Fruit fly (Drosophila melanogaster) whole organism, embryonic: ENCODE results near the gene Cad99C.

Experiments used
- Antp ChIP-seq: fragments of 200-800 bp; sonication (Bioruptor generic); optimal IDR thresholded peaks from 3 replicates; lab custom pipeline; 2016; ENCODE audit warnings: missing biosample characterization, missing genetic modification characterization
- BEAF-32 ChIP-seq: fragments of 200-800 bp; sonication (Bioruptor generic); optimal IDR thresholded peaks from 3 replicates; lab custom pipeline; 2017; ENCODE audit warnings: missing biosample characterization, missing genetic modification characterization, mild to moderate bottlenecking, moderate library complexity, missing genetic modification reagents
- CG1024 ChIP-seq: fragments of 200-800 bp; sonication (Bioruptor generic); IDR thresholded peaks from 2 replicates; pipeline ENCODE4 v1.3.6; 2022; ENCODE audit warnings: missing biosample characterization, missing genetic modification characterization
- CG10431 ChIP-seq: fragments of 200-800 bp; sonication (Bioruptor generic); optimal IDR thresholded peaks from 3 replicates; lab custom pipeline; 2018; ENCODE audit warnings: missing biosample characterization, mild to moderate bottlenecking, missing genetic modification characterization
- CG12104 ChIP-seq: fragments of 200-800 bp; sonication (Bioruptor generic); optimal IDR thresholded peaks from 3 replicates; lab custom pipeline; 2016; ENCODE audit warnings: missing biosample characterization, missing genetic modification characterization
- CG12236 ChIP-seq: fragments of 200-800 bp; sonication (Bioruptor generic); optimal IDR thresholded peaks from 2 replicates; lab custom pipeline; 2016; ENCODE audit warnings: missing biosample characterization, missing genetic modification characterization
- CG12769 ChIP-seq: fragments of 200-800 bp; sonication (Bioruptor generic); optimal IDR thresholded peaks from 2 replicates; lab custom pipeline; 2019; ENCODE audit warnings: missing biosample characterization, mild to moderate bottlenecking, missing genetic modification characterization, moderate library complexity
- CG14667 ChIP-seq: fragments of 200-800 bp; sonication (Bioruptor generic); IDR thresholded peaks from 2 replicates; pipeline ENCODE4 v1.3.6; 2022; ENCODE audit warnings: missing biosample characterization, missing genetic modification characterization
- CG15514 ChIP-seq: fragments of 200-800 bp; sonication (Bioruptor generic); optimal IDR thresholded peaks from 3 replicates; lab custom pipeline; 2017; ENCODE audit warnings: missing biosample characterization, missing genetic modification characterization, mild to moderate bottlenecking, moderate library complexity, missing genetic modification reagents
- CG17328 ChIP-seq: fragments of 200-800 bp; sonication (Bioruptor generic); IDR thresholded peaks from 2 replicates; pipeline ENCODE4 v1.3.6; 2022; ENCODE audit warnings: missing biosample characterization, missing genetic modification characterization
- CG17385 ChIP-seq: fragments of 200-800 bp; sonication (Bioruptor generic); optimal IDR thresholded peaks from 3 replicates; lab custom pipeline; 2018; ENCODE audit warnings: missing biosample characterization, mild to moderate bottlenecking, missing genetic modification characterization
- CG17829 ChIP-seq: fragments of 200-800 bp; optimal IDR thresholded peaks from 2 replicates; lab custom pipeline; 2019; ENCODE audit warnings: missing biosample characterization, mild to moderate bottlenecking, missing genetic modification characterization, moderate library complexity
- CG1792 ChIP-seq: fragments of 200-800 bp; sonication (Bioruptor generic); optimal IDR thresholded peaks from 2 replicates; lab custom pipeline; 2016; ENCODE audit warnings: missing biosample characterization, missing genetic modification characterization
- CG18011 ChIP-seq: fragments of 200-800 bp; sonication (Bioruptor generic); optimal IDR thresholded peaks from 2 replicates; lab custom pipeline; 2017; ENCODE audit warnings: missing biosample characterization, missing genetic modification characterization, mild to moderate bottlenecking, moderate library complexity, missing genotype
- CG3163 ChIP-seq: fragments of 200-800 bp; sonication (Bioruptor generic); optimal IDR thresholded peaks from 3 replicates; lab custom pipeline; 2016; ENCODE audit warnings: missing biosample characterization, missing genetic modification characterization
- CG32767 ChIP-seq: fragments of 200-800 bp; sonication (Bioruptor generic); IDR thresholded peaks from 2 replicates; pipeline ENCODE4 v1.3.6; 2022; ENCODE audit warnings: missing biosample characterization, missing genetic modification characterization
- CG3838 ChIP-seq: fragments of 200-800 bp; sonication (Bioruptor generic); optimal IDR thresholded peaks from 3 replicates; lab custom pipeline; 2016; ENCODE audit warnings: missing biosample characterization, missing genetic modification characterization
- CG3847 ChIP-seq: fragments of 200-800 bp; sonication (Bioruptor generic); IDR thresholded peaks from 2 replicates; pipeline ENCODE4 v1.3.6; 2022; ENCODE audit warnings: missing biosample characterization, missing genetic modification characterization
- CG5953 ChIP-seq: fragments of 200-800 bp; sonication (Bioruptor generic); IDR thresholded peaks from 2 replicates; pipeline ENCODE4 v1.3.6; 2022; ENCODE audit warnings: missing biosample characterization, missing genetic modification characterization
- CG6791 ChIP-seq: fragments of 200-800 bp; sonication (Bioruptor generic); IDR thresholded peaks from 3 replicates; pipeline ENCODE4 v1.3.6; 2022; ENCODE audit warnings: missing biosample characterization, missing genetic modification characterization; ENCODE audit not compliant: partially characterized antibody
- CG9727 ChIP-seq: fragments of 200-800 bp; sonication (Bioruptor generic); optimal IDR thresholded peaks from 3 replicates; lab custom pipeline; 2017; ENCODE audit warnings: missing biosample characterization, mild to moderate bottlenecking, missing genetic modification characterization
- CoRest ChIP-seq: fragments of 200-800 bp; sonication (Bioruptor generic); optimal IDR thresholded peaks from 3 replicates; lab custom pipeline; 2018; ENCODE audit warnings: missing biosample characterization, mild to moderate bottlenecking, missing genetic modification characterization, moderate library complexity
- D19A ChIP-seq: fragments of 200-800 bp; optimal IDR thresholded peaks from 3 replicates; lab custom pipeline; 2019; ENCODE audit warnings: missing biosample characterization, mild to moderate bottlenecking, missing genetic modification characterization, moderate library complexity
- D19B ChIP-seq: fragments of 200-800 bp; sonication (Bioruptor generic); optimal IDR thresholded peaks from 2 replicates; lab custom pipeline; 2017; ENCODE audit warnings: missing biosample characterization, mild to moderate bottlenecking, missing genetic modification characterization
- Dek ChIP-seq: fragments of 200-800 bp; sonication (Bioruptor generic); optimal IDR thresholded peaks from 3 replicates; lab custom pipeline; 2019; ENCODE audit warnings: missing biosample characterization, mild to moderate bottlenecking, missing genetic modification characterization, moderate library complexity
- Dip3 ChIP-seq: fragments of 200-800 bp; sonication (Bioruptor generic); optimal IDR thresholded peaks from 3 replicates; lab custom pipeline; 2016; ENCODE audit warnings: missing biosample characterization, missing genetic modification characterization
- Dref ChIP-seq: fragments of 200-800 bp; sonication (Bioruptor generic); IDR thresholded peaks from 2 replicates; pipeline ENCODE4 v1.3.6; 2022; ENCODE audit warnings: missing biosample characterization, missing genetic modification characterization
- Elba2 ChIP-seq: fragments of 200-800 bp; sonication (Bioruptor generic); optimal IDR thresholded peaks from 3 replicates; lab custom pipeline; 2016; ENCODE audit warnings: missing biosample characterization, missing genetic modification characterization
- HLH3B ChIP-seq: fragments of 200-800 bp; sonication (Bioruptor generic); IDR thresholded peaks from 2 replicates; pipeline ENCODE4 v1.3.6; 2022; ENCODE audit warnings: missing biosample characterization, missing genetic modification characterization
- HLH4C ChIP-seq: fragments of 200-800 bp; sonication (Bioruptor generic); IDR thresholded peaks from 3 replicates; pipeline ENCODE4 v1.3.6; 2022; ENCODE audit warnings: missing biosample characterization, missing genetic modification characterization; ENCODE audit not compliant: partially characterized antibody
- Med ChIP-seq: fragments of 200-800 bp; sonication (Bioruptor generic); peaks from one replicate; lab custom pipeline; 2016; ENCODE audit warnings: missing biosample characterization, missing genetic modification characterization, mild to moderate bottlenecking, inconsistent platforms, moderate library complexity
- Mrtf ChIP-seq: fragments of 200-800 bp; sonication (Bioruptor generic); IDR thresholded peaks from 3 replicates; pipeline ENCODE4 v1.3.6; 2022; ENCODE audit warnings: missing biosample characterization, missing genetic modification characterization
- NK7.1 ChIP-seq: fragments of 200-800 bp; sonication (Bioruptor generic); optimal IDR thresholded peaks from 3 replicates; lab custom pipeline; 2016; ENCODE audit warnings: missing biosample characterization, missing genetic modification characterization
- Opbp ChIP-seq: fragments of 200-800 bp; sonication (Bioruptor generic); IDR thresholded peaks from 3 replicates; pipeline ENCODE4 v1.3.6; 2022; ENCODE audit warnings: missing biosample characterization, missing genetic modification characterization; ENCODE audit not compliant: partially characterized antibody
- PHDP ChIP-seq: fragments of 200-800 bp; sonication (Bioruptor generic); optimal IDR thresholded peaks from 3 replicates; lab custom pipeline; 2018; ENCODE audit warnings: missing biosample characterization, mild to moderate bottlenecking, missing genetic modification characterization, moderate library complexity
- Pdp1 ChIP-seq, 2 experiments: fragments of 200-800 bp; sonication (Bioruptor generic); optimal IDR thresholded peaks; 3 replicates each; lab custom pipeline; 2016; ENCODE audit warnings: missing biosample characterization in 2 of 2, missing genetic modification characterization in 2 of 2, mild to moderate bottlenecking in 1 of 2, moderate library complexity in 1 of 2
- Rfx ChIP-seq: fragments of 200-800 bp; sonication (Bioruptor generic); IDR thresholded peaks from 2 replicates; pipeline ENCODE4 v1.3.6; 2022; ENCODE audit warnings: missing biosample characterization, missing genetic modification characterization
- YL-1 ChIP-seq: fragments of 200-800 bp; sonication (Bioruptor generic); optimal IDR thresholded peaks from 3 replicates; lab custom pipeline; 2017; ENCODE audit warnings: missing biosample characterization, mild to moderate bottlenecking, missing genetic modification characterization
- cas ChIP-seq: fragments of 200-800 bp; sonication (Bioruptor generic); IDR thresholded peaks from 2 replicates; pipeline ENCODE4 v1.3.6; 2022; ENCODE audit warnings: missing biosample characterization, missing genetic modification characterization
- crc ChIP-seq: fragments of 200-800 bp; sonication (Bioruptor generic); optimal IDR thresholded peaks from 2 replicates; lab custom pipeline; 2016; ENCODE audit warnings: missing biosample characterization, missing genetic modification characterization
- emc ChIP-seq: fragments of 200-800 bp; sonication (Bioruptor generic); optimal IDR thresholded peaks from 2 replicates; lab custom pipeline; 2016; ENCODE audit warnings: missing biosample characterization, missing genetic modification characterization
- ewg ChIP-seq: fragments of 200-800 bp; sonication (Bioruptor generic); optimal IDR thresholded peaks from 3 replicates; lab custom pipeline; 2017; ENCODE audit warnings: mild to moderate bottlenecking, missing biosample characterization, missing genetic modification reagents, missing genetic modification characterization
- eyg ChIP-seq: fragments of 200-800 bp; sonication (Bioruptor generic); optimal IDR thresholded peaks from 3 replicates; lab custom pipeline; 2016; ENCODE audit warnings: missing biosample characterization, missing genetic modification characterization
- gsb ChIP-seq: fragments of 200-800 bp; sonication (Bioruptor generic); IDR thresholded peaks from 2 replicates; pipeline ENCODE4 v1.3.6; 2022; ENCODE audit warnings: missing biosample characterization, missing genetic modification characterization
- inv ChIP-seq: fragments of 200-800 bp; sonication (Bioruptor generic); IDR thresholded peaks from 2 replicates; pipeline ENCODE4 v1.3.6; 2022; ENCODE audit warnings: missing biosample characterization, missing genetic modification characterization; ENCODE audit not compliant: partially characterized antibody
- ken ChIP-seq: fragments of 200-800 bp; sonication (Bioruptor generic); IDR thresholded peaks from 3 replicates; pipeline ENCODE4 v1.3.6; 2022; ENCODE audit warnings: missing biosample characterization, missing genetic modification characterization
- p53 ChIP-seq: fragments of 200-800 bp; sonication (Bioruptor generic); optimal IDR thresholded peaks from 2 replicates; lab custom pipeline; 2016; ENCODE audit warnings: missing biosample characterization, missing genetic modification characterization
- shn ChIP-seq: fragments of 200-800 bp; sonication (Bioruptor generic); optimal IDR thresholded peaks from 3 replicates; lab custom pipeline; 2016; ENCODE audit warnings: missing biosample characterization, missing genetic modification characterization
- slou ChIP-seq: fragments of 200-800 bp; sonication (Bioruptor generic); optimal IDR thresholded peaks from 3 replicates; lab custom pipeline; 2016; ENCODE audit warnings: missing biosample characterization, missing genetic modification characterization
- stwl ChIP-seq: fragments of 200-800 bp; sonication (Bioruptor generic); optimal IDR thresholded peaks from 3 replicates; lab custom pipeline; 2018; ENCODE audit warnings: missing biosample characterization, mild to moderate bottlenecking, missing genetic modification characterization, moderate library complexity
- trh ChIP-seq: fragments of 200-800 bp; sonication (Bioruptor generic); optimal IDR thresholded peaks from 2 replicates; lab custom pipeline; 2016; ENCODE audit warnings: missing biosample characterization, missing genetic modification characterization
- zen ChIP-seq: fragments of 200-800 bp; sonication (Bioruptor generic); optimal IDR thresholded peaks from 3 replicates; lab custom pipeline; 2018; ENCODE audit warnings: missing biosample characterization, mild to moderate bottlenecking, missing genetic modification characterization, moderate library complexity

The Cad99C gene

DNA sequence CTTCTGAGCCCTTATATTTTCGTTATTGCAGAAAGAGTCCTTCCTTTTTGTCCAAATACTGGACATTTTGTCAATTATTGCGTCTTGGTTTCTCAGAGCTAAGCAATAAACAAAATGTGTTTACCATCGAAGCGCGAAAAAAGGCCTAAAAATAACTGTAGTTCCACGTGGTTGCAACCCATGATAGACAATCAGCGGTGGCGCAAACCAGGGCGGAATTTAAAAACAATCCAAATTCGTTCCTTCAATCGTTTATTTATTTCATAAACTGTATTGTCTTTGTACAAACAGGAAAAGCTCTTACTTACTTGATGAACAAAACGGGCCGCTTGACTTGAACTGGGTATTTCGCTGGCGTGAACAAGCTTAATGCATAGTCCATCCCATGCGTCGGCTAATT, 17.3 kb downstream of the Cad99C start, which contains the start of gene CG7824 (continued):
- TF ChIP-seq emc (GFP tag; lab: Kevin White, UChicago) (no peak), stwl (tag; lab: Kevin White, UChicago) (peak; percentile 22), CG14667 (no peak), CG15514 (GFP tag; lab: Kevin White, UChicago) (no peak), crc (GFP tag; lab: Kevin White, UChicago) (no peak), CG32767 (GFP tag; lab: Robert Waterston, UW) (no peak), CG12769 (tag; lab: Kevin White, UChicago) (no peak), Med (GFP tag; lab: Kevin White, UChicago) (peak; percentile 11), CG17829 (tag; lab: Kevin White, UChicago) (peak; percentile 11), eyg (GFP tag; lab: Kevin White, UChicago) (no peak), Dref (GFP tag; lab: Robert Waterston, UW) (peak; percentile 51), ken (GFP tag; lab: Robert Waterston, UW) (no peak), CG3847 (no peak), D19A (tag; lab: Kevin White, UChicago) (no peak), Dip3 (GFP tag; lab: Kevin White, UChicago) (no peak), p53 (GFP tag; lab: Kevin White, UChicago) (no peak), CG1792 (GFP tag; lab: Kevin White, UChicago) (no peak), inv (GFP tag; lab: Robert Waterston, UW) (no peak), BEAF-32 (GFP tag; lab: Kevin White, UChicago) (peak; percentile 33), ewg (peak; percentile 34), PHDP (tag; lab: Kevin White, UChicago) (no peak), CG3163 (no peak), CG12104 (GFP tag; lab: Kevin White, UChicago) (no peak), CG12236 (GFP tag; lab: Kevin White, UChicago) (no peak), Antp (GFP tag; lab: Kevin White, UChicago) (no peak), Rfx (0 out of 2 replicates have a peak, but pooled peaks have one; percentile 8), CG3838 (no peak), CG9727 (GFP tag; lab: Kevin White, UChicago) (no peak), CG6791 (GFP tag; lab: Robert Waterston, UW) (0 out of 3 replicates have a peak, but pooled peaks have one; percentile 22), Elba2 (no peak), CG10431 (no peak), shn (GFP tag; lab: Kevin White, UChicago) (no peak), YL-1 (no peak), CoRest (tag; lab: Kevin White, UChicago) (peak; percentile 19), CG17385 (GFP tag; lab: Kevin White, UChicago) (no peak), CG17328 (GFP tag; lab: Robert Waterston, UW) (no peak), CG1024 (GFP tag; lab: Robert Waterston, UW) (no peak), CG5953 (no peak), trh (GFP tag; lab: Kevin White, UChicago) (no peak), zen (peak; percentile 13), Opbp (GFP tag; lab: Robert Waterston, UW) (no peak), Pdp1 (GFP tag; optimal IDR thresholded peaks at IDR 0.05; lab: Kevin White, UChicago) (no peak), HLH3B (GFP tag; lab: Robert Waterston, UW) (no peak), gsb (GFP tag; lab: Robert Waterston, UW) (no peak), Mrtf (GFP tag; lab: Robert Waterston, UW) (no peak), NK7.1 (GFP tag; lab: Kevin White, UChicago) (no peak), HLH4C (GFP tag; lab: Robert Waterston, UW) (no peak), cas (GFP tag; lab: Robert Waterston, UW) (no peak), Dek (no peak), slou (GFP tag; lab: Kevin White, UChicago) (no peak), D19B (GFP tag; lab: Kevin White, UChicago) (no peak), CG18011 (no peak)
